Fruit fly (Drosophila melanogaster) whole organism, pupa: ENCODE measurements around the gene bam.
A peak's percentile ranks its signal among the peaks of the same experiment; 100 is the strongest.

Experiments
- CG10348 ChIP-seq: fragments of 200-800 bp; sonication (Bioruptor generic); IDR thresholded peaks from 2 replicates; pipeline ENCODE4 v1.3.6; 2022; ENCODE audit warnings: missing biosample characterization, missing genetic modification characterization
- CG12605 ChIP-seq: fragments of 200-800 bp; sonication (Bioruptor generic); IDR thresholded peaks from 2 replicates; pipeline ENCODE4 v1.3.6; 2022; ENCODE audit warnings: missing biosample characterization, missing genetic modification characterization
- CG13204 ChIP-seq: fragments of 200-800 bp; sonication (Bioruptor generic); optimal IDR thresholded peaks from 2 replicates; lab custom pipeline; 2018; ENCODE audit warnings: missing biosample characterization, mild to moderate bottlenecking, missing genetic modification characterization, moderate library complexity
- CG14655 ChIP-seq: fragments of 200-800 bp; sonication (Bioruptor generic); optimal IDR thresholded peaks from 3 replicates; lab custom pipeline; 2017; ENCODE audit warnings: mild to moderate bottlenecking, missing biosample characterization, missing genetic modification reagents, missing genetic modification characterization
- CG15710 ChIP-seq: fragments of 200-800 bp; sonication (Bioruptor generic); optimal IDR thresholded peaks from 2 replicates; lab custom pipeline; 2018; ENCODE audit warnings: missing biosample characterization, mild to moderate bottlenecking, missing genetic modification characterization, moderate library complexity
- CG17806 ChIP-seq: fragments of 200-800 bp; sonication (Bioruptor generic); optimal IDR thresholded peaks from 2 replicates; lab custom pipeline; 2018; ENCODE audit warnings: missing biosample characterization, mild to moderate bottlenecking, missing genetic modification characterization, moderate library complexity
- CG32121 ChIP-seq: fragments of 200-800 bp; sonication (Bioruptor generic); IDR thresholded peaks from 2 replicates; pipeline ENCODE4 v1.3.6; 2022; ENCODE audit warnings: missing biosample characterization, missing genetic modification characterization
- CG34367 ChIP-seq: fragments of 200-800 bp; sonication (Bioruptor generic); optimal IDR thresholded peaks from 2 replicates; lab custom pipeline; 2018; ENCODE audit warnings: missing biosample characterization, mild to moderate bottlenecking, missing genetic modification characterization
- CG4496 ChIP-seq: fragments of 200-800 bp; sonication (Bioruptor generic); IDR thresholded peaks from 3 replicates; pipeline ENCODE4 v1.3.6; 2022; ENCODE audit warnings: missing biosample characterization, missing genetic modification characterization
- CG8159 ChIP-seq: fragments of 200-800 bp; sonication (Bioruptor generic); optimal IDR thresholded peaks from 3 replicates; lab custom pipeline; 2018; ENCODE audit warnings: missing biosample characterization, mild to moderate bottlenecking, missing genetic modification characterization, moderate library complexity
- CG8301 ChIP-seq: fragments of 200-800 bp; sonication (Bioruptor generic); optimal IDR thresholded peaks from 2 replicates; lab custom pipeline; 2018; ENCODE audit warnings: missing biosample characterization, mild to moderate bottlenecking, missing genetic modification characterization
- CG9948 ChIP-seq: fragments of 200-800 bp; sonication (Bioruptor generic); optimal IDR thresholded peaks from 2 replicates; lab custom pipeline; 2018; ENCODE audit warnings: missing biosample characterization, mild to moderate bottlenecking, missing genetic modification characterization, moderate library complexity
- D1 ChIP-seq: fragments of 200-800 bp; sonication (Bioruptor generic); optimal IDR thresholded peaks from 2 replicates; lab custom pipeline; 2018; ENCODE audit warnings: missing biosample characterization, mild to moderate bottlenecking, missing genetic modification characterization, moderate library complexity
- EcR ChIP-seq: fragments of 200-800 bp; sonication (Bioruptor generic); optimal IDR thresholded peaks from 3 replicates; lab custom pipeline; 2019; ENCODE audit warnings: missing biosample characterization, missing genetic modification characterization, mild to moderate bottlenecking, moderate library complexity, missing genetic modification reagents
- Ets98B ChIP-seq: fragments of 200-800 bp; sonication (Bioruptor generic); IDR thresholded peaks from 2 replicates; pipeline ENCODE4 v1.3.6; 2022; ENCODE audit warnings: missing biosample characterization, missing genetic modification characterization
- Pif1A ChIP-seq: fragments of 200-800 bp; sonication (Bioruptor generic); optimal IDR thresholded peaks from 3 replicates; lab custom pipeline; 2016; ENCODE audit warnings: missing biosample characterization, missing genetic modification characterization
- Pif1B ChIP-seq: fragments of 200-800 bp; sonication (Bioruptor generic); optimal IDR thresholded peaks from 3 replicates; lab custom pipeline; 2016; ENCODE audit warnings: missing biosample characterization, missing genetic modification characterization
- Snoo ChIP-seq: fragments of 200-800 bp; sonication (Bioruptor generic); optimal IDR thresholded peaks from 3 replicates; lab custom pipeline; 2017; ENCODE audit warnings: missing biosample characterization, mild to moderate bottlenecking, missing genetic modification characterization, inconsistent platforms
- fd96Ca ChIP-seq: fragments of 200-800 bp; sonication (Bioruptor generic); IDR thresholded peaks from 3 replicates; pipeline ENCODE4 v1.3.6; 2022; ENCODE audit warnings: missing biosample characterization, missing genetic modification characterization
- gl ChIP-seq: fragments of 200-800 bp; sonication (Bioruptor generic); optimal IDR thresholded peaks from 2 replicates; lab custom pipeline; 2018; ENCODE audit warnings: missing biosample characterization, mild to moderate bottlenecking, missing genetic modification characterization
- rn ChIP-seq: fragments of 200-800 bp; sonication (Bioruptor generic); IDR thresholded peaks from 2 replicates; pipeline ENCODE4 v1.3.6; 2022; ENCODE audit warnings: missing biosample characterization, missing genetic modification characterization

Gene bam

dm6 chr3R:25245052-25245813, at the start of gene bam:
bam (minus strand) TSS chr3R:25245109.
- TF ChIP-seq EcR (GFP tag; lab: Kevin White, UChicago) (peak; percentile 81), fd96Ca (GFP tag; lab: Robert Waterston, UW) (no peak)

- TF ChIP-seq CG14655 (no peak), Pif1B (peak; percentile 37), EcR (GFP tag; lab: Kevin White, UChicago) (no peak), Pif1A (GFP tag; lab: Kevin White, UChicago) (peak; percentile 10)
Measured at dm6 chr3R:25292864-25293284, 48.0 kb upstream of the bam start, which contains the start of gene CG31098. CG31098 (minus strand) TSS chr3R:25292977.

dm6 chr3R:25289589-25289988, 44.7 kb upstream of the bam start, which contains the start of gene CG11893:
CG11893 (plus strand) TSS chr3R:25289889.
- TF ChIP-seq CG8301 (tag; lab: Kevin White, UChicago): no peak

- TF ChIP-seq EcR (GFP tag; lab: Kevin White, UChicago) (no peak), CG13204 (GFP tag; lab: Kevin White, UChicago) (no peak), CG14655 (no peak), Pif1A (GFP tag; lab: Kevin White, UChicago) (no peak), rn (GFP tag; lab: Robert Waterston, UW) (no peak), Snoo (no peak), CG8301 (tag; lab: Kevin White, UChicago) (no peak), CG17806 (tag; lab: Kevin White, UChicago) (no peak), CG9948 (no peak), CG32121 (GFP tag; lab: Robert Waterston, UW) (no peak), CG34367 (tag; lab: Kevin White, UChicago) (no peak), CG4496 (GFP tag; lab: Robert Waterston, UW) (no peak), Ets98B (no peak), gl (tag; lab: Kevin White, UChicago) (no peak), Pif1B (no peak), CG15710 (tag; lab: Kevin White, UChicago) (no peak), fd96Ca (GFP tag; lab: Robert Waterston, UW) (no peak), CG10348 (GFP tag; lab: Robert Waterston, UW) (no peak), CG12605 (GFP tag; lab: Robert Waterston, UW) (no peak), D1 (tag; lab: Kevin White, UChicago) (no peak)
Measured at dm6 chr3R:25287128-25287527, 42.2 kb upstream of the bam start, which contains the start of gene CG13658. CG13658 (plus strand) TSS chr3R:25287474.

- TF ChIP-seq Pif1B (no peak), CG10348 (GFP tag; lab: Robert Waterston, UW) (no peak), CG32121 (GFP tag; lab: Robert Waterston, UW) (no peak), CG15710 (tag; lab: Kevin White, UChicago) (no peak), rn (GFP tag; lab: Robert Waterston, UW) (no peak), CG13204 (GFP tag; lab: Kevin White, UChicago) (no peak), CG12605 (GFP tag; lab: Robert Waterston, UW) (no peak), Ets98B (no peak), CG34367 (tag; lab: Kevin White, UChicago) (no peak), CG8301 (tag; lab: Kevin White, UChicago) (no peak), EcR (GFP tag; lab: Kevin White, UChicago) (no peak), Pif1A (GFP tag; lab: Kevin White, UChicago) (no peak), gl (tag; lab: Kevin White, UChicago) (no peak), CG17806 (tag; lab: Kevin White, UChicago) (no peak), Snoo (no peak), CG8159 (no peak)
Measured at dm6 chr3R:25285173-25285572, 40.3 kb upstream of the bam start, which contains the start of gene CG31104. CG31104 (plus strand) TSS chr3R:25285473.

dm6 chr3R:25283209-25283670, 38.3 kb upstream of the bam start, which contains the start of gene CG31300:
CG31300 (plus strand) TSS chr3R:25283620.
- TF ChIP-seq CG4496 (GFP tag; lab: Robert Waterston, UW) (no peak), Pif1B (no peak), CG13204 (GFP tag; lab: Kevin White, UChicago) (no peak), fd96Ca (GFP tag; lab: Robert Waterston, UW) (no peak)

- TF ChIP-seq EcR (GFP tag; lab: Kevin White, UChicago) (no peak), rn (GFP tag; lab: Robert Waterston, UW) (no peak), D1 (tag; lab: Kevin White, UChicago) (no peak), CG14655 (no peak), gl (tag; lab: Kevin White, UChicago) (no peak), CG12605 (GFP tag; lab: Robert Waterston, UW) (no peak), CG10348 (GFP tag; lab: Robert Waterston, UW) (no peak), Pif1A (GFP tag; lab: Kevin White, UChicago) (no peak), CG8301 (tag; lab: Kevin White, UChicago) (no peak), CG17806 (tag; lab: Kevin White, UChicago) (no peak), CG34367 (tag; lab: Kevin White, UChicago) (no peak), fd96Ca (GFP tag; lab: Robert Waterston, UW) (no peak), CG32121 (GFP tag; lab: Robert Waterston, UW) (no peak), Ets98B (no peak), CG9948 (no peak), CG4496 (GFP tag; lab: Robert Waterston, UW) (no peak)
Measured at dm6 chr3R:25281165-25281564, 36.3 kb upstream of the bam start, which contains the start of gene CG11892. CG11892 (plus strand) TSS chr3R:25281548.
